Worm (Caenorhabditis elegans) whole organism, midembryonic: ENCODE measurements around the gene K11H12.1.

Source experiments
- cog-1 ChIP-seq: sonication (generic microtip); optimal IDR thresholded peaks from 2 replicates; lab custom pipeline; 2016; ENCODE audit warnings: missing genetic modification characterization, missing compliant biosample characterization
- klf-2 ChIP-seq: fragments of 200-800 bp; sonication (Bioruptor generic); conservative IDR thresholded peaks from 2 replicates; pipeline ENCODE4 v1.3.6; 2022; ENCODE audit warnings: missing genetic modification reagents, missing genetic modification characterization, missing compliant biosample characterization
- med-1 ChIP-seq: sonication (generic microtip); optimal IDR thresholded peaks from 2 replicates; lab custom pipeline; 2017; ENCODE audit warnings: missing genetic modification characterization, mild to moderate bottlenecking, missing compliant biosample characterization, antibody characterized with exemption, missing genetic modification reagents; ENCODE audit not compliant: insufficient read depth

DNA sequence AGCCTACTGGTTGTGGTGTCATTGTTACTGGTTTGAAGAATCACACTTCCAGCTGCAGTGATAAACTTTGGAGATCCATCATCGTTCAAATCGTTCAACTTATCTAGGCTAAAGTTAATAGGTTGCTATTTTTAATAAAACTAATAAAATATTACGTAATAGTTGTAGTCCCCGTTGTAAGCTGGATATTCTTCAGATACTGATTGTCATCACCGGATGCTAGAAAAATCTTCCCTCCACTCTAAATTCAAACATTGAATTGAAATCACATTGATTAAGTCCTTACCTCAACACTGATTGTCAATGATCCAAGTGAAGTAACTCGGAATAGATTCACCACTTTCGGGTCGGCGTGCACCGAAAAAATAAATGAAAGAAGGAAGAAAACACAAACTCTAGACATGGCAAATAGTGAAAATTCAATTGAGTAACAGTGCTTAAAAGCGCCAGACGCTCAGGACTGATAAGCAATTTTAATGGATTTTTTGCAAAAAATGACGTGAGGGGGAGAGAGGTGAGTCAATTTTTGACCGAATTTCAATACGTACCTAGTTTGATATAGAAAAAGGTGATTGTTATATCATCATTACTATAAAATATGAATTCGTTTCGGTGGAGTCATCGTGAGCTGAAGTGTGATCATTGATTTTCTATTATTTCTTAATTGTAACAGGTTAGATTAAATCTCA, 22.4 kb upstream of the K11H12.1 start, which contains the start of the genes K11H12.4 and K11H12.10:
- TF ChIP-seq cog-1 (tag; lab: Kevin White, UChicago) (no peak), klf-2 (GFP tag; lab: Robert Waterston, UW) (no peak), med-1 (GFP tag; lab: Kevin White, UChicago) (no peak)
